Fruit fly (Drosophila melanogaster): Measurements from ENCODE around the gene CG11771.

The CG11771 gene

dm6 chr3R:24974762-24975432, 43.1 kb downstream of the CG11771 start (continued):
- TF ChIP-seq acj6 (GFP tag; optimal IDR thresholded peaks at IDR 0.05) (peak; percentile 86), esn (GFP tag; optimal IDR thresholded peaks at IDR 0.05) (peak; percentile 71), CG15336 (GFP tag; IDR thresholded peaks at IDR 0.05) (peak; percentile 93), CG6808 (GFP tag; optimal IDR thresholded peaks at IDR 0.05) (peak; percentile 82), fd85E (GFP tag; optimal IDR thresholded peaks at IDR 0.05) (peak; percentile 44), vri (GFP tag; optimal IDR thresholded peaks at IDR 0.05) (peak; percentile 27), fkh (GFP tag; optimal IDR thresholded peaks at IDR 0.05) (no peak), CG8119 (GFP tag; IDR thresholded peaks at IDR 0.05) (peak; percentile 93), Eip93F (GFP tag; optimal IDR thresholded peaks at IDR 0.05) (no peak)

DNA sequence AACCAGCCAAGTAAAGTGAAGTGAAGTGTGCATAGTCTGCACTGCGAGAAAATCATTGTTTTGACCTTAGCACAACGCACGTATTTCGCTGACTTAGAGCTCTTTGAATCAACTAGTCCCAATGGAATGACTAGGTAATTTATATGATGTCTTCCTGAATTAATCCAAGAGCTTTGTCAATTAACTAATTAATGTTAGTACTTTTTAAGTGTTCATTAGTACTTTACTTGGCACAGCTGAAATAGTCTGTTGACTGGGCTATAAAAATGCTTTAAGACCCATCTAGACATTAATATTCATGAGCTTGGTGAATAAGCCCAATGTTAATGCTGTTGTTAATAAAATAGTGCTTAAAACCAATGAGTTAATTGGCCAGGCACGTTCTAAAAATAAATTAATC, 44.3 kb downstream of the CG11771 start:
- TF ChIP-seq CG11762 (GFP tag; optimal IDR thresholded peaks at IDR 0.05; ENCODE audit: insufficient read depth) (peak; percentile 13), CG6163 (GFP tag; IDR thresholded peaks at IDR 0.05) (no peak), Eip93F (GFP tag; optimal IDR thresholded peaks at IDR 0.05) (no peak), CG32006 (GFP tag; optimal IDR thresholded peaks at IDR 0.05) (peak; percentile 57), Gug (GFP tag; IDR thresholded peaks at IDR 0.05) (no peak), CG11294 (GFP tag; IDR thresholded peaks at IDR 0.05) (no peak), CG8319 (GFP tag; optimal IDR thresholded peaks at IDR 0.05) (no peak), net (GFP tag; optimal IDR thresholded peaks at IDR 0.05) (peak; percentile 35), CG10669 (GFP tag; optimal IDR thresholded peaks at IDR 0.05) (no peak), CG8119 (GFP tag; IDR thresholded peaks at IDR 0.05) (no peak), salr (GFP tag; optimal IDR thresholded peaks at IDR 0.05) (no peak), CG10631 (GFP tag; optimal IDR thresholded peaks at IDR 0.05) (peak; percentile 24), CG15336 (GFP tag; IDR thresholded peaks at IDR 0.05) (no peak), topi (GFP tag; optimal IDR thresholded peaks at IDR 0.05) (peak; percentile 25), Blimp-1 (GFP tag; optimal IDR thresholded peaks at IDR 0.05) (no peak), Ets21C (GFP tag; optimal IDR thresholded peaks at IDR 0.05) (peak; percentile 2), Eip78C (GFP tag) (peak; percentile 74), svp (GFP tag) (peak; percentile 56), Hr39 (GFP tag; optimal IDR thresholded peaks at IDR 0.05) (no peak), pdm3 (GFP tag; optimal IDR thresholded peaks at IDR 0.05) (peak; percentile 27), CG8632 (GFP tag; optimal IDR thresholded peaks at IDR 0.05) (no peak), Smox (GFP tag; optimal IDR thresholded peaks at IDR 0.05) (peak; percentile 14), cyc (GFP tag; optimal IDR thresholded peaks at IDR 0.05) (no peak), Hr4 (GFP tag; optimal IDR thresholded peaks at IDR 0.05) (peak; percentile 48), CG3919 (GFP tag; optimal IDR thresholded peaks at IDR 0.05) (peak; percentile 25), Sox102F (GFP tag; optimal IDR thresholded peaks at IDR 0.05) (no peak), fd59A (GFP tag; optimal IDR thresholded peaks at IDR 0.05) (no peak), Lpt (GFP tag; optimal IDR thresholded peaks at IDR 0.05) (no peak), acj6 (GFP tag; optimal IDR thresholded peaks at IDR 0.05) (peak; percentile 3), CG6808 (GFP tag; optimal IDR thresholded peaks at IDR 0.05) (no peak), fkh (GFP tag; optimal IDR thresholded peaks at IDR 0.05) (no peak), esn (GFP tag; optimal IDR thresholded peaks at IDR 0.05) (peak; percentile 35), eg (GFP tag; IDR thresholded peaks at IDR 0.05) (no peak), CG6276 (GFP tag; optimal IDR thresholded peaks at IDR 0.05) (peak; percentile 14), Eip75B (GFP tag; optimal IDR thresholded peaks at IDR 0.05) (peak; percentile 22), CG4318 (GFP tag; optimal IDR thresholded peaks at IDR 0.05) (peak; percentile 42), lz (GFP tag; optimal IDR thresholded peaks at IDR 0.05) (no peak), Sox14 (GFP tag; optimal IDR thresholded peaks at IDR 0.05) (no peak), fd85E (GFP tag; optimal IDR thresholded peaks at IDR 0.05) (no peak), CG1621 (tag; optimal IDR thresholded peaks at IDR 0.05) (no peak), OdsH (GFP tag; optimal IDR thresholded peaks at IDR 0.05) (peak; percentile 7), CG9139 (GFP tag; optimal IDR thresholded peaks at IDR 0.05) (no peak), Hr38 (GFP tag; optimal IDR thresholded peaks at IDR 0.05) (no peak), CG7368 (GFP tag; optimal IDR thresholded peaks at IDR 0.05) (no peak), CG6792 (GFP tag; optimal IDR thresholded peaks at IDR 0.05) (no peak)

Measured in whole organism, prepupa.